Worm (Caenorhabditis elegans) whole organism, mixed stage, embryonic: ENCODE data around the gene srh-300.
"Not testable (repeated sequence)": the region's sequence is repeated elsewhere in the genome, so short reads cannot be mapped to it uniquely, and the experiment has no call there.

Experiments
- M03D4.4 ChIP-seq: sonication (generic microtip); optimal IDR thresholded peaks from 2 replicates; lab custom pipeline; 2017; ENCODE audit warnings: mild to moderate bottlenecking, missing genetic modification characterization, missing compliant biosample characterization
- bed-3 ChIP-seq: fragments of 200-800 bp; sonication (Bioruptor generic); optimal IDR thresholded peaks from 3 replicates; lab custom pipeline; 2018; ENCODE audit warnings: mild to moderate bottlenecking, missing genetic modification characterization, moderate library complexity, missing compliant biosample characterization
- ceh-39 ChIP-seq: fragments of 150-350 bp; optimal IDR thresholded peaks from 2 replicates; lab custom pipeline; 2014; ENCODE audit warnings: missing biosample characterization, missing genetic modification characterization
- ceh-83 ChIP-seq: fragments of 200-800 bp; sonication (Bioruptor generic); optimal IDR thresholded peaks from 2 replicates; lab custom pipeline; 2018; ENCODE audit warnings: mild to moderate bottlenecking, missing genetic modification characterization, missing compliant biosample characterization
- ces-1 ChIP-seq: fragments of 150-350 bp; optimal IDR thresholded peaks from 2 replicates; lab custom pipeline; 2014; ENCODE audit warnings: missing biosample characterization, missing genetic modification reagents, missing genetic modification characterization
- cnd-1 ChIP-seq: fragments of 200-800 bp; sonication (Bioruptor generic); optimal IDR thresholded peaks from 2 replicates; lab custom pipeline; 2018; ENCODE audit warnings: mild to moderate bottlenecking, missing genetic modification characterization, missing compliant biosample characterization
- drap-1 ChIP-seq: fragments of 200-800 bp; sonication (Bioruptor generic); optimal IDR thresholded peaks from 3 replicates; lab custom pipeline; 2018; ENCODE audit warnings: mild to moderate bottlenecking, missing genetic modification characterization, missing compliant biosample characterization
- elt-1 ChIP-seq: sonication (generic microtip); optimal IDR thresholded peaks from 2 replicates; lab custom pipeline; 2017; ENCODE audit warnings: missing genetic modification characterization, mild to moderate bottlenecking, missing compliant biosample characterization, antibody characterized with exemption, moderate library complexity, borderline replicate concordance; ENCODE audit not compliant: insufficient read depth
- elt-3 ChIP-seq: fragments of 150-350 bp; optimal IDR thresholded peaks from 2 replicates; lab custom pipeline; 2014; ENCODE audit warnings: missing biosample characterization, missing genetic modification characterization
- ham-2 ChIP-seq: fragments of 200-800 bp; sonication (Bioruptor generic); optimal IDR thresholded peaks from 2 replicates; lab custom pipeline; 2018; ENCODE audit warnings: mild to moderate bottlenecking, missing genetic modification characterization, missing compliant biosample characterization
- lin-13 ChIP-seq: fragments of 150-350 bp; optimal IDR thresholded peaks from 2 replicates; lab custom pipeline; 2014; ENCODE audit warnings: missing biosample characterization, missing genetic modification characterization
- lin-32 ChIP-seq: fragments of 200-800 bp; sonication (Bioruptor generic); optimal IDR thresholded peaks from 2 replicates; lab custom pipeline; 2018; ENCODE audit warnings: mild to moderate bottlenecking, missing genetic modification characterization, missing compliant biosample characterization
- lsy-2 ChIP-seq: fragments of 150-350 bp; optimal IDR thresholded peaks from 2 replicates; lab custom pipeline; 2014; ENCODE audit warnings: missing biosample characterization, missing genetic modification characterization
- mab-5 ChIP-seq: fragments of 150-350 bp; optimal IDR thresholded peaks from 2 replicates; lab custom pipeline; 2014; ENCODE audit warnings: missing biosample characterization, missing genetic modification characterization
- mep-1 ChIP-seq: fragments of 150-350 bp; optimal IDR thresholded peaks from 2 replicates; lab custom pipeline; 2017; ENCODE audit warnings: missing biosample characterization, missing genetic modification reagents, missing genetic modification characterization, inconsistent platforms
- nhr-12 ChIP-seq: fragments of 150-350 bp; optimal IDR thresholded peaks from 2 replicates; lab custom pipeline; 2014; ENCODE audit warnings: missing biosample characterization, missing genetic modification characterization
- nhr-2 ChIP-seq: fragments of 150-350 bp; optimal IDR thresholded peaks from 2 replicates; lab custom pipeline; 2014; ENCODE audit warnings: missing biosample characterization, missing genetic modification characterization
- nhr-76 ChIP-seq: sonication (generic microtip); optimal IDR thresholded peaks from 2 replicates; lab custom pipeline; 2017; ENCODE audit warnings: missing biosample characterization, missing genetic modification characterization
- pha-4 ChIP-seq: fragments of 150-350 bp; optimal IDR thresholded peaks from 2 replicates; lab custom pipeline; 2018; ENCODE audit warnings: missing biosample characterization, missing genetic modification reagents, missing genetic modification characterization
- sem-2 ChIP-seq: fragments of 200-800 bp; sonication (Bioruptor generic); optimal IDR thresholded peaks from 2 replicates; lab custom pipeline; 2018; ENCODE audit warnings: mild to moderate bottlenecking, missing genetic modification characterization, missing compliant biosample characterization
- snpc-4 ChIP-seq: fragments of 150-350 bp; optimal IDR thresholded peaks from 2 replicates; lab custom pipeline; 2014; ENCODE audit warnings: missing biosample characterization, missing genetic modification characterization
- sptf-1 ChIP-seq: sonication (generic microtip); optimal IDR thresholded peaks from 2 replicates; lab custom pipeline; 2017; ENCODE audit warnings: mild to moderate bottlenecking, missing genetic modification characterization, moderate library complexity, missing compliant biosample characterization
- tbx-8 ChIP-seq: fragments of 200-800 bp; sonication (Bioruptor generic); optimal IDR thresholded peaks from 2 replicates; lab custom pipeline; 2018; ENCODE audit warnings: mild to moderate bottlenecking, missing genetic modification characterization, moderate library complexity, missing compliant biosample characterization
- unc-120 ChIP-seq: sonication (generic microtip); optimal IDR thresholded peaks from 2 replicates; lab custom pipeline; 2017; ENCODE audit warnings: missing genetic modification characterization, missing compliant biosample characterization; ENCODE audit not compliant: poor library complexity, severe bottlenecking
- unc-62 ChIP-seq: fragments of 150-350 bp; optimal IDR thresholded peaks from 2 replicates; lab custom pipeline; 2014; ENCODE audit warnings: missing biosample characterization, missing genetic modification reagents, missing genetic modification characterization
- zip-8 ChIP-seq: fragments of 150-350 bp; optimal IDR thresholded peaks from 2 replicates; lab custom pipeline; 2014; ENCODE audit warnings: missing biosample characterization, missing genetic modification characterization
- ztf-11 ChIP-seq: fragments of 150-350 bp; optimal IDR thresholded peaks from 2 replicates; lab custom pipeline; 2014; ENCODE audit warnings: missing biosample characterization, missing genetic modification characterization

Gene srh-300

ce11 chrV:17859065-17859464 is 37.2 kb downstream of the srh-300 start:
- TF ChIP-seq snpc-4 (no peak), nhr-2 (tag; lab: Kevin White, UChicago) (no peak), mab-5 (tag; lab: Kevin White, UChicago) (no peak), ces-1 (no peak), sem-2 (GFP tag; lab: Kevin White, UChicago) (no peak), M03D4.4 (tag; lab: Kevin White, UChicago) (no peak), nhr-12 (tag; lab: Kevin White, UChicago) (no peak), bed-3 (GFP tag; lab: Kevin White, UChicago) (no peak), nhr-76 (tag; lab: Kevin White, UChicago) (no peak), lin-13 (tag; lab: Kevin White, UChicago) (no peak), ham-2 (GFP tag; lab: Kevin White, UChicago) (no peak), mep-1 (no peak)

DNA sequence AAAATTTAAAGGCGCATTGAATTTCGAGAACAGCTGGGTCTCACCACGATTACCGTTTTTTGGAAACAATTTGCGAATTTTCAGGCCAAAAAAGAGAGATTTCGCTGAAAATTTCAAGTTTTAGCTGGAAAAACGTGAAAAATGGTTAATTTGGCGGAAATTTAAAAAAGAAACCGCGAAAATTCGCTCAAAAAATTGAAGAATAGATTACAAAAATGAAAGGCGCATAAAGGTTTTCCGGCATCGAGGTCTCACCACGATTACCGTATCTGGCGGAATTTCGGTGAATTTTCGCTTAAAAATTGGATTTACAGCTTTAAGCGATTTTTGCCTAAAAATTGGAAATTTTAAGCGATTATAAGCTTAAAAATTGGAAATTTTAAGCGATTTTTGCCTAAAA is 37.6 kb downstream of the srh-300 start:
- TF ChIP-seq nhr-2 (tag; lab: Kevin White, UChicago) (no peak), tbx-8 (GFP tag; lab: Kevin White, UChicago) (no peak), nhr-12 (tag; lab: Kevin White, UChicago) (no peak), bed-3 (GFP tag; lab: Kevin White, UChicago) (no peak), ztf-11 (tag; lab: Kevin White, UChicago) (no peak), unc-62 (no peak), snpc-4 (no peak), lin-32 (GFP tag; lab: Kevin White, UChicago) (no peak), elt-3 (no peak), ham-2 (GFP tag; lab: Kevin White, UChicago) (no peak), unc-120 (tag; lab: Kevin White, UChicago) (no peak), drap-1 (GFP tag; lab: Kevin White, UChicago) (no peak)

DNA sequence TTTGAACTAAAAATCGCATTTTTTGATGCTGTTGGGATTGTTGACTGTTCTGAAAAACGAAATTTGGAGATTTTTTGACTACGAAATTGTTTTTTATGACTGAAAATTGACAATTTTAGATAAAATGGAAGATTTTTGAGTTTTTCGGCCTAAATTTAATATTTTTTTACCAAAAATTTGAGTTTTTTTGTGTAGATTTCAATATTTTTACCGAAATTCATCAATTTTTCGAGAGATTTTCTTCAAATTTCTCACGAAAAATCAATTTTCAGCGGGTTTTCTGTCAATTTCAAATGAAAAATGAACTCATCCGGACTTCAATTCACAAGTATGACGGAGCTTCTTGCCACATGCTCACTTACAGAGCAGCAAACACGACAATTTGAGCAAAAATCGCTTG is 43.4 kb downstream of the srh-300 start, which contains the start of gene Y59A8A.8:
Gene Y59A8A.8 (plus strand): TSS at position 301 of the 400 bp plus-strand sequence.
- TF ChIP-seq pha-4 (tag; lab: Kevin White, UChicago); sem-2 (GFP tag; lab: Kevin White, UChicago); mep-1: not testable (repeated sequence)

ce11 chrV:17870569-17870968 is 48.7 kb downstream of the srh-300 start, which contains the start of gene csn-1:
TSS of gene csn-1 (minus strand) at chrV:17870651.
- no peak for TF ChIP-seq nhr-2 (tag; lab: Kevin White, UChicago)
- TF ChIP-seq sptf-1 (tag; lab: Kevin White, UChicago), result no peak
- no peak for TF ChIP-seq unc-120 (tag; lab: Kevin White, UChicago)
- TF ChIP-seq sem-2 (GFP tag; lab: Kevin White, UChicago), result no peak
- no peak for TF ChIP-seq M03D4.4 (tag; lab: Kevin White, UChicago)
- TF ChIP-seq nhr-76 (tag; lab: Kevin White, UChicago), result no peak
- TF ChIP-seq ceh-83 (GFP tag; lab: Kevin White, UChicago), result no peak
- TF ChIP-seq mep-1, result no peak
- no peak for TF ChIP-seq pha-4 (tag; lab: Kevin White, UChicago)
- no peak for TF ChIP-seq ztf-11 (tag; lab: Kevin White, UChicago)
- no peak for TF ChIP-seq mab-5 (tag; lab: Kevin White, UChicago)
- no peak for TF ChIP-seq ces-1
- TF ChIP-seq ceh-39 (tag; lab: Kevin White, UChicago), result no peak
- TF ChIP-seq lsy-2, result no peak
- no peak for TF ChIP-seq cnd-1 (tag; lab: Kevin White, UChicago)
- no peak for TF ChIP-seq zip-8
- TF ChIP-seq drap-1 (GFP tag; lab: Kevin White, UChicago), result no peak
- no peak for TF ChIP-seq elt-1
- no peak for TF ChIP-seq tbx-8 (GFP tag; lab: Kevin White, UChicago)

ce11 chrV:17871049-17871448 is 49.1 kb downstream of the srh-300 start, which contains the start of gene phf-14:
TSS of gene phf-14 (plus strand) at chrV:17871393.
- TF ChIP-seq M03D4.4 (tag; lab: Kevin White, UChicago) (no peak), pha-4 (tag; lab: Kevin White, UChicago) (peak; percentile 5)
- TF ChIP-seq, all 35 proteins: peak for 1
